Fruit fly (Drosophila melanogaster) whole organism, wandering third instar larva: ENCODE data around the gene CG33702.

Experiments used
- Abd-B ChIP-seq: fragments of >200 bp; optimal IDR thresholded peaks from 2 replicates; lab custom pipeline; 2017; ENCODE audit warnings: missing biosample characterization, missing genetic modification characterization
- CG32264 ChIP-seq: fragments of 200-800 bp; sonication (Bioruptor generic); optimal IDR thresholded peaks from 2 replicates; lab custom pipeline; 2016; ENCODE audit warnings: missing biosample characterization, missing genetic modification characterization
- CG9705 ChIP-seq: fragments of 200-800 bp; sonication (Bioruptor generic); optimal IDR thresholded peaks from 2 replicates; lab custom pipeline; 2018; ENCODE audit warnings: missing biosample characterization, mild to moderate bottlenecking, missing genetic modification characterization
- CrebA ChIP-seq: fragments of 200-800 bp; sonication (Bioruptor generic); optimal IDR thresholded peaks from 2 replicates; lab custom pipeline; 2016; ENCODE audit warnings: missing biosample characterization, mild to moderate bottlenecking, missing genetic modification characterization, borderline replicate concordance
- Dfd ChIP-seq: fragments of >200 bp; optimal IDR thresholded peaks from 2 replicates; lab custom pipeline; 2017; ENCODE audit warnings: missing biosample characterization, missing genetic modification characterization
- Dif ChIP-seq: fragments of 200-275, 200-300 bp; sonication (Bioruptor generic); optimal IDR thresholded peaks from 2 replicates; lab custom pipeline; 2018; ENCODE audit warnings: missing biosample characterization, missing genetic modification characterization; ENCODE audit not compliant: partially characterized antibody
- GATAd ChIP-seq: sonication (Bioruptor generic); optimal IDR thresholded peaks from 2 replicates; lab custom pipeline; 2016; ENCODE audit warnings: missing biosample characterization, missing genetic modification characterization
- HLH106 ChIP-seq: fragments of 200-800 bp; optimal IDR thresholded peaks from 3 replicates; lab custom pipeline; 2019; ENCODE audit warnings: missing biosample characterization, mild to moderate bottlenecking, missing genetic modification characterization, moderate library complexity
- Hnf4 ChIP-seq: fragments of 200-800 bp; sonication (Bioruptor generic); optimal IDR thresholded peaks from 2 replicates; lab custom pipeline; 2016; ENCODE audit warnings: missing biosample characterization, mild to moderate bottlenecking, missing genetic modification characterization
- Hr78 ChIP-seq: fragments of >200 bp; optimal IDR thresholded peaks from 2 replicates; lab custom pipeline; 2017; ENCODE audit warnings: missing biosample characterization, missing genetic modification characterization
- Hr83 ChIP-seq: fragments of 200-300 bp; sonication (Bioruptor generic); optimal IDR thresholded peaks from 2 replicates; lab custom pipeline; 2016; ENCODE audit warnings: missing biosample characterization, mild to moderate bottlenecking, missing genetic modification characterization, moderate library complexity; ENCODE audit not compliant: poor library complexity, severe bottlenecking
- Jra ChIP-seq: sonication (Bioruptor generic); optimal IDR thresholded peaks from 2 replicates; lab custom pipeline; 2016; ENCODE audit warnings: missing biosample characterization, missing genetic modification characterization
- Myc ChIP-seq: fragments of >200 bp; optimal IDR thresholded peaks from 2 replicates; lab custom pipeline; 2017
- N ChIP-seq: fragments of >200 bp; optimal IDR thresholded peaks from 2 replicates; lab custom pipeline; 2018; ENCODE audit warnings: missing biosample characterization, missing external identifiers, missing genetic modification characterization
- OdsH ChIP-seq: fragments of 200-800 bp; sonication (Bioruptor generic); optimal IDR thresholded peaks from 2 replicates; lab custom pipeline; 2016; ENCODE audit warnings: missing biosample characterization, mild to moderate bottlenecking, missing genetic modification characterization
- Rel ChIP-seq, 2 experiments: fragments of 200-800 bp; sonication (Bioruptor generic) in 1 of 2; optimal IDR thresholded peaks; 2 replicates in 1 of 2; 3 replicates in 1 of 2; lab custom pipeline; 2016 to 2019; ENCODE audit warnings: mild to moderate bottlenecking in 2 of 2, missing biosample characterization in 2 of 2, missing genetic modification characterization in 2 of 2, moderate library complexity in 1 of 2
- Sp1 ChIP-seq: fragments of 200-800 bp; sonication (Bioruptor generic); optimal IDR thresholded peaks from 3 replicates; lab custom pipeline; 2019; ENCODE audit warnings: missing biosample characterization, mild to moderate bottlenecking, missing genetic modification characterization, moderate library complexity
- Vsx2 ChIP-seq: fragments of 200-300, 225-300 bp; sonication (Bioruptor generic); optimal IDR thresholded peaks from 2 replicates; lab custom pipeline; 2018; ENCODE audit warnings: missing biosample characterization, missing genetic modification characterization; ENCODE audit not compliant: partially characterized antibody
- br ChIP-seq: fragments of 200-800 bp; sonication (Bioruptor generic); optimal IDR thresholded peaks from 2 replicates; lab custom pipeline; 2016; ENCODE audit warnings: missing biosample characterization, missing genetic modification characterization
- brk ChIP-seq: fragments of 200-800 bp; sonication (Bioruptor generic); optimal IDR thresholded peaks from 2 replicates; lab custom pipeline; 2016; ENCODE audit warnings: missing biosample characterization, mild to moderate bottlenecking, missing genetic modification characterization
- dl ChIP-seq, 2 experiments: fragments of 175-275, 200-275 bp in 1 of 2; fragments of 200-275 bp in 1 of 2; sonication (Bioruptor generic); optimal IDR thresholded peaks; lab custom pipeline; 2018; ENCODE audit warnings: mild to moderate bottlenecking in 2 of 2, missing biosample characterization in 2 of 2, missing genetic modification characterization in 2 of 2, moderate library complexity in 2 of 2; ENCODE audit not compliant: partially characterized antibody in 2 of 2, insufficient read depth in 1 of 2
- ey ChIP-seq: fragments of 200-800 bp; sonication (Bioruptor generic); optimal IDR thresholded peaks from 2 replicates; lab custom pipeline; 2016; ENCODE audit warnings: missing biosample characterization, missing genetic modification characterization
- foxo ChIP-seq, 2 experiments: fragments of 200-800 bp; sonication (Bioruptor generic); optimal IDR thresholded peaks; 2 replicates in 1 of 2; 3 replicates in 1 of 2; lab custom pipeline; 2016 to 2017; ENCODE audit warnings: missing biosample characterization in 2 of 2, missing genetic modification characterization in 2 of 2
- fru ChIP-seq: fragments of 200-800 bp; sonication (Bioruptor generic); optimal IDR thresholded peaks from 3 replicates; lab custom pipeline; 2016; ENCODE audit warnings: missing biosample characterization, mild to moderate bottlenecking, missing genetic modification characterization
- h ChIP-seq: fragments of 200-800 bp; sonication (Bioruptor generic); optimal IDR thresholded peaks from 3 replicates; lab custom pipeline; 2016; ENCODE audit warnings: missing biosample characterization, mild to moderate bottlenecking, missing genetic modification characterization
- jim ChIP-seq: fragments of 175-275, 200-325 bp; sonication (Bioruptor generic); optimal IDR thresholded peaks from 2 replicates; lab custom pipeline; 2016; ENCODE audit warnings: missing biosample characterization, mild to moderate bottlenecking, missing genetic modification characterization
- lola ChIP-seq: fragments of >200 bp; optimal IDR thresholded peaks from 2 replicates; lab custom pipeline; 2017; ENCODE audit warnings: missing biosample characterization, missing genetic modification characterization
- pan ChIP-seq: fragments of >200 bp; optimal IDR thresholded peaks from 2 replicates; lab custom pipeline; 2017
- psq ChIP-seq: fragments of 200-800 bp; sonication (Bioruptor generic); optimal IDR thresholded peaks from 3 replicates; lab custom pipeline; 2017; ENCODE audit warnings: missing biosample characterization, mild to moderate bottlenecking, missing genetic modification characterization, moderate library complexity
- rgr ChIP-seq: fragments of 200-800 bp; sonication (Bioruptor generic); optimal IDR thresholded peaks from 3 replicates; lab custom pipeline; 2016; ENCODE audit warnings: missing biosample characterization, mild to moderate bottlenecking, missing genetic modification characterization
- tai ChIP-seq: sonication (Bioruptor generic); optimal IDR thresholded peaks from 2 replicates; lab custom pipeline; 2016; ENCODE audit warnings: missing biosample characterization, missing genetic modification characterization
- usp ChIP-seq: fragments of >200 bp; optimal IDR thresholded peaks from 2 replicates; lab custom pipeline; 2017; ENCODE audit warnings: missing biosample characterization, missing genetic modification characterization
- woc ChIP-seq: sonication (Bioruptor generic); optimal IDR thresholded peaks from 2 replicates; lab custom pipeline; 2016; ENCODE audit warnings: missing biosample characterization, mild to moderate bottlenecking, missing genetic modification characterization

CG33702 gene

DNA sequence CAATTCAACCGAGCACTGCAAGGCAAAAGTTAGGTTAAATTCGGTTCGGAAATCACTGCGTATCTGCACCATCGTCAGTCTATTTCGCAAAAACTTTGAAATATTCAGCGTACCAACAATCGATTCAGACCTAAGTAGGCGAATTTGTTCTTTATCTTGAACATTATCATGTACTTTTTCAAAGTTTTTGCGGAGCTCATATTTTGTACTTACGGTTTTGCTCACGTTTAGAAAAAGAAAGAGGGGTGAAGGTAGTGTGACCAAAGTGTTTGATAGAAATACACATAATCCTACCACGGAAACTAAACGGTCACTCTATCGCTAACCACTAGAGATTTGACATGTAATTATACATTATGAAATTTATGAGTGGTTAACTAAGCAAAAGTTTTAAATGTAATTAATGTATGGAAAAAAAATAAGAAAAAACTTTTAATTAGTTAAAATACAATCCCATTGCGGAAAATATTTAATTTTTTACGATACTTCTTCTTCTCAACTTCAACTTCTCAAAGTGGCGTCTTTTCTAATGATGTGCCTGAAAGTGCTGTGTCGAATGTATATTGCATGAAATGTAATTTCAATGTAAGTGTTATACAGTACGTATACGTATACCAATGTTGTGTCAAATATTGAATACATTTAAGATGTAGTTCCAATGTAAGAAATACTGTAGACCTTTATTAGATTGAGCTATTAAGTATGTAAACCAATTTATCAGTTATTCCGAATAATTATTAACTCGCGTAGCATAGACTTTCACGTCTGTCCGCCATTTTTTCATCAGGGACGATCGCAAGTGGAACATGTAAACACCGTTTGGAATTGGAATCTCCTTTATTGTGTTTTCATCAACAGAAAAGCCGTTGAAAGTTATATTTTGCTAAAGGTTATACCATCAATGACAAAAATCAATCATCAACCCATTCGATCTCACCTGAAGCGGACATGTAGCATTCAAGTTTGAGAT, 1.6 kb downstream of the CG33702 start, which contains the start of gene RpS9 (continued):
- TF ChIP-seq Dfd (no peak), CG9705 (GFP tag; lab: Kevin White, UChicago) (no peak), jim (GFP tag; lab: Kevin White, UChicago) (no peak), dl (GFP tag; optimal IDR thresholded peaks at IDR 0.05; lab: Kevin White, UChicago; ENCODE audit: insufficient read depth in 1 of 2, partially characterized antibody in 2 of 2) (no peak)
- TF ChIP-seq, all 38 proteins: peak for 13

DNA sequence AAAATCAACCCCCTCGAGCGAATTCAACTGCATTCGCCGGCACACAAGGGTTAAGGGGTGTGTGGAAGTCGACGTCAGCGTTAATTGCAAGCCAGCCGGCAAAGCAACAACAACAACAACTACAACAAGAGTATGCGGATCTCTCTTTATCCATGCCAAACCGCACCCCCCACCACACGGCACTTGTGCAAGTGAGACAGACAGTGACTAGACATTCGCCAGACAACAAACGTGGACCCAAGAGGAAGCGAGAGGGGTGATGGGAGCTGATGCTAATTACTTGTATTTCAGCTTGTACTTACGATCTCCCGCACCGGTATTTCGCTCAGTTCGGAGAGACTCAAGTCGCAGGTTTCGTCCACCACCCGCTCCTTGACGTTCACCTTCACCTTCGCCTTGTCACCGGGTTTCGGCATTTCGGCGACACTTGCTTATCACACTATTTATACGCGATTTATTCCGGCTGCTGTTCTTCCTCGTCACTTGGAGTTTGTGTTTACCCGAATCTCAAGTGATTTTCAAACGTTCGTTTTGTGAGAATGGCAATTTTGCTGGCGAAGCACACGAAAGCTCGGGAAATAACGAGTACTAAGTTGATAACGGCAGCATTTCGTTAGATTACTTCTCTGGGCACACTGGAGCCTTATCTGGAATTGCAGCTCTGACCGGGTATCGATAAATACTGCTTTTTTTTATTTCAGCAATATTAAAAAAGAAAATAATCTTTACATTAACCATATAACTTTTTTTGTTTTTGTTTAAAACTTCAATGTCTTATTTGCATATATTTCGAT, 4.0 kb downstream of the CG33702 start, which contains the start of gene CG3408:
CG3408 (minus strand) TSS at position 547 of the 794 bp plus-strand sequence.
- TF ChIP-seq Vsx2 (GFP tag; lab: Kevin White, UChicago) (peak; percentile 92), Rel (GFP tag; optimal IDR thresholded peaks at IDR 0.05; lab: Kevin White, UChicago) (no peak), Rel (tag; optimal IDR thresholded peaks at IDR 0.05; lab: Kevin White, UChicago) (peak; percentile 88), Jra (GFP tag; lab: Kevin White, UChicago) (peak; percentile 7), Myc (peak; percentile 18), h (GFP tag; lab: Kevin White, UChicago) (peak; percentile 30), Abd-B (GFP tag; lab: Kevin White, UChicago) (no peak), brk (peak; percentile 45), rgr (no peak), fru (GFP tag; lab: Kevin White, UChicago) (peak; percentile 9), woc (GFP tag; lab: Kevin White, UChicago) (peak; percentile 30), foxo (GFP tag; optimal IDR thresholded peaks at IDR 0.05; lab: Kevin White, UChicago) (peak in 1 of 2 experiments; percentile 30), psq (GFP tag; lab: Kevin White, UChicago) (peak; percentile 10), Dif (GFP tag; lab: Kevin White, UChicago) (no peak), Sp1 (GFP tag; lab: Kevin White, UChicago) (peak; percentile 3), GATAd (GFP tag; lab: Kevin White, UChicago) (no peak), dl (GFP tag; optimal IDR thresholded peaks at IDR 0.05; lab: Kevin White, UChicago; ENCODE audit: insufficient read depth in 1 of 2, partially characterized antibody in 2 of 2) (peak in 1 of 2 experiments; percentile 9), tai (GFP tag; lab: Kevin White, UChicago) (peak; percentile 21)
- TF ChIP-seq, all 38 proteins: peak for 13

DNA sequence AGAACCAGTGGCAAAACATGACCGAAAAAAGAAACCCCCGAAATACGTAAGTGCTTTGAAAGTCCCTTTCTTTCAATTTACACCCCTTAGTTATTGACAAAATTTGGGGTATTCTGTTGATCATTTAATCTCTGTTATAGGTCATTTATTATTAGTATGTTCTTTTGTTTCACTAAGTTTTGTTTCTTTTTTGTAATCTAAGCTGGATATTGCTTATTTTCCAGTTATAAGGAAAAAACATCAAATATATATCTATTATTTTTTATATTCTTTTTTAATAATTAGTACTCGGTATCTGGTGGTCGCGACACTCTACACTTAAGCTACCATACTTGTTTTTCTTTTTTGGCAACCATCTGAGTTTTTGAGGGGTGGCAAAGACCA, 4.6 kb downstream of the CG33702 start:
- TF ChIP-seq br (GFP tag; lab: Kevin White, UChicago) (peak; percentile 47), Sp1 (GFP tag; lab: Kevin White, UChicago) (peak; percentile 71), Dfd (no peak), dl (GFP tag; optimal IDR thresholded peaks at IDR 0.05; lab: Kevin White, UChicago; ENCODE audit: insufficient read depth in 1 of 2, partially characterized antibody in 2 of 2) (no peak), CrebA (GFP tag; lab: Kevin White, UChicago) (no peak), CG32264 (GFP tag; lab: Kevin White, UChicago) (no peak), Hnf4 (GFP tag; lab: Kevin White, UChicago) (peak; percentile 3), N (GFP tag; lab: Kevin White, UChicago) (no peak), fru (GFP tag; lab: Kevin White, UChicago) (peak; percentile 77), Myc (no peak), GATAd (GFP tag; lab: Kevin White, UChicago) (no peak), pan (peak; percentile 46), woc (GFP tag; lab: Kevin White, UChicago) (peak; percentile 57), h (GFP tag; lab: Kevin White, UChicago) (peak; percentile 15), tai (GFP tag; lab: Kevin White, UChicago) (no peak), brk (no peak), CG9705 (GFP tag; lab: Kevin White, UChicago) (no peak), OdsH (GFP tag; lab: Kevin White, UChicago) (peak; percentile 16), Vsx2 (GFP tag; lab: Kevin White, UChicago) (no peak), Hr83 (GFP tag; lab: Kevin White, UChicago) (no peak), HLH106 (peak; percentile 58), psq (GFP tag; lab: Kevin White, UChicago) (peak; percentile 75), lola (GFP tag; lab: Kevin White, UChicago) (no peak), foxo (GFP tag; optimal IDR thresholded peaks at IDR 0.05; lab: Kevin White, UChicago) (peak in 1 of 2 experiments; percentile 62), ey (no peak), Rel (GFP tag; optimal IDR thresholded peaks at IDR 0.05; lab: Kevin White, UChicago) (no peak), Rel (tag; optimal IDR thresholded peaks at IDR 0.05; lab: Kevin White, UChicago) (peak; percentile 87), usp (no peak), rgr (peak; percentile 31), Hr78 (GFP tag; lab: Kevin White, UChicago) (no peak)
